Worm (Caenorhabditis elegans) whole organism, L2 larva: Measurements from ENCODE around the gene F44F4.3.

Source experiments
- C34F6.9 ChIP-seq: fragments of 150-350 bp; optimal IDR thresholded peaks from 2 replicates; lab custom pipeline; 2014; ENCODE audit warnings: missing biosample characterization, missing genetic modification characterization
- F13H6.1 ChIP-seq: sonication (generic microtip); optimal IDR thresholded peaks from 2 replicates; lab custom pipeline; 2016; ENCODE audit warnings: missing genetic modification characterization, missing compliant biosample characterization
- R02D3.7 ChIP-seq: fragments of 150-350 bp; optimal IDR thresholded peaks from 2 replicates; lab custom pipeline; 2014; ENCODE audit warnings: missing biosample characterization, missing genetic modification characterization
- Y55F3AM.14 ChIP-seq: fragments of 200-800 bp; sonication (Bioruptor generic); optimal IDR thresholded peaks from 2 replicates; lab custom pipeline; 2018; ENCODE audit warnings: mild to moderate bottlenecking, missing genetic modification characterization, missing compliant biosample characterization
- ZK546.5 ChIP-seq: sonication (generic microtip); optimal IDR thresholded peaks from 2 replicates; lab custom pipeline; 2017; ENCODE audit warnings: missing biosample characterization, missing genetic modification characterization
- alr-1 ChIP-seq: fragments of 150-350 bp; optimal IDR thresholded peaks from 2 replicates; lab custom pipeline; 2014; ENCODE audit warnings: missing biosample characterization, missing genetic modification characterization
- aly-2 ChIP-seq: fragments of 150-350 bp; optimal IDR thresholded peaks from 2 replicates; lab custom pipeline; 2014; ENCODE audit warnings: missing biosample characterization, missing genetic modification characterization
- blmp-1 ChIP-seq: sonication (generic microtip); optimal IDR thresholded peaks from 2 replicates; lab custom pipeline; 2017; ENCODE audit warnings: missing genetic modification characterization, mild to moderate bottlenecking, missing compliant biosample characterization, antibody characterized with exemption, moderate library complexity; ENCODE audit not compliant: insufficient read depth
- ceh-16 ChIP-seq: fragments of 150-350 bp; optimal IDR thresholded peaks from 2 replicates; lab custom pipeline; 2014; ENCODE audit warnings: missing biosample characterization, missing genetic modification characterization
- ceh-82 ChIP-seq: fragments of 150-350 bp; optimal IDR thresholded peaks from 2 replicates; lab custom pipeline; 2014; ENCODE audit warnings: missing biosample characterization, missing genetic modification characterization
- crh-2 ChIP-seq: sonication (generic microtip); optimal IDR thresholded peaks from 2 replicates; lab custom pipeline; 2017; ENCODE audit warnings: missing biosample characterization, missing genetic modification characterization
- dmd-4 ChIP-seq: sonication (generic microtip); optimal IDR thresholded peaks from 2 replicates; lab custom pipeline; 2017; ENCODE audit warnings: missing biosample characterization, missing genetic modification characterization
- egl-27 ChIP-seq: sonication (generic microtip); optimal IDR thresholded peaks from 3 replicates; lab custom pipeline; 2017; ENCODE audit warnings: missing biosample characterization, missing genetic modification reagents, missing genetic modification characterization
- elt-1 ChIP-seq: fragments of 150-350 bp; optimal IDR thresholded peaks from 2 replicates; lab custom pipeline; 2014; ENCODE audit warnings: missing biosample characterization, missing genetic modification characterization
- fos-1 ChIP-seq: fragments of 150-350 bp; optimal IDR thresholded peaks from 2 replicates; lab custom pipeline; 2014; ENCODE audit warnings: missing biosample characterization, missing genetic modification characterization
- gmeb-1 ChIP-seq: fragments of 150-350 bp; optimal IDR thresholded peaks from 2 replicates; lab custom pipeline; 2014; ENCODE audit warnings: missing biosample characterization, missing genetic modification characterization
- lin-11 ChIP-seq: fragments of 150-350 bp; sonication (generic microtip); optimal IDR thresholded peaks from 2 replicates; lab custom pipeline; 2014; ENCODE audit warnings: missing biosample characterization, missing genetic modification characterization, inconsistent platforms, mixed read lengths
- lin-39 ChIP-seq: fragments of 150-350 bp; optimal IDR thresholded peaks from 2 replicates; lab custom pipeline; 2014; ENCODE audit warnings: missing biosample characterization, missing genetic modification reagents, missing genetic modification characterization
- lsy-2 ChIP-seq, 2 experiments: fragments of 150-350 bp in 1 of 2; sonication (generic microtip) in 1 of 2; optimal IDR thresholded peaks; 2 replicates each; lab custom pipeline; 2014 to 2017; ENCODE audit warnings: missing biosample characterization in 2 of 2, missing genetic modification characterization in 2 of 2
- mab-5 ChIP-seq: fragments of 150-350 bp; optimal IDR thresholded peaks from 2 replicates; lab custom pipeline; 2014; ENCODE audit warnings: missing biosample characterization, missing genetic modification characterization
- mbf-1 ChIP-seq: sonication (generic microtip); optimal IDR thresholded peaks from 2 replicates; lab custom pipeline; 2017; ENCODE audit warnings: missing biosample characterization, missing genetic modification characterization
- mdl-1 ChIP-seq, 2 experiments: fragments of 150-350 bp in 1 of 2; sonication (generic microtip) in 1 of 2; optimal IDR thresholded peaks; 2 replicates each; lab custom pipeline; 2017; ENCODE audit warnings: missing biosample characterization in 2 of 2, missing genetic modification characterization in 2 of 2
- nhr-10 ChIP-seq: sonication (generic microtip); optimal IDR thresholded peaks from 2 replicates; lab custom pipeline; 2017; ENCODE audit warnings: missing biosample characterization, missing genetic modification characterization
- nhr-11 ChIP-seq: fragments of 150-350 bp; optimal IDR thresholded peaks from 2 replicates; lab custom pipeline; 2014; ENCODE audit warnings: missing biosample characterization, missing genetic modification characterization
- nhr-129 ChIP-seq: fragments of 150-350 bp; optimal IDR thresholded peaks from 2 replicates; lab custom pipeline; 2014; ENCODE audit warnings: missing biosample characterization, missing genetic modification characterization
- nhr-21 ChIP-seq: fragments of 150-350 bp; optimal IDR thresholded peaks from 2 replicates; lab custom pipeline; 2014; ENCODE audit warnings: missing biosample characterization, missing genetic modification characterization
- nhr-23 ChIP-seq: fragments of 150-350 bp; optimal IDR thresholded peaks from 2 replicates; lab custom pipeline; 2014; ENCODE audit warnings: missing biosample characterization, missing genetic modification reagents, missing genetic modification characterization
- nhr-237 ChIP-seq: fragments of 150-350 bp; optimal IDR thresholded peaks from 2 replicates; lab custom pipeline; 2014; ENCODE audit warnings: missing biosample characterization, missing genetic modification characterization
- nhr-25 ChIP-seq: fragments of 150-350 bp; sonication (generic microtip); optimal IDR thresholded peaks from 3 replicates; lab custom pipeline; 2014; ENCODE audit warnings: missing biosample characterization, missing genetic modification characterization
- nhr-6 ChIP-seq: fragments of 150-350 bp; optimal IDR thresholded peaks from 2 replicates; lab custom pipeline; 2014; ENCODE audit warnings: missing biosample characterization, missing genetic modification characterization
- nhr-77 ChIP-seq: fragments of 150-350 bp; optimal IDR thresholded peaks from 2 replicates; lab custom pipeline; 2014; ENCODE audit warnings: missing biosample characterization, missing genetic modification characterization
- peb-1 ChIP-seq: fragments of 150-350 bp; optimal IDR thresholded peaks from 2 replicates; lab custom pipeline; 2014; ENCODE audit warnings: missing biosample characterization, missing genetic modification characterization
- sem-4 ChIP-seq: fragments of 150-350 bp; optimal IDR thresholded peaks from 2 replicates; lab custom pipeline; 2014; ENCODE audit warnings: missing biosample characterization, missing genetic modification reagents, missing genetic modification characterization
- skn-1 ChIP-seq: sonication (generic microtip); optimal IDR thresholded peaks from 2 replicates; lab custom pipeline; 2017; ENCODE audit warnings: missing biosample characterization, missing genetic modification characterization
- sma-3 ChIP-seq: sonication (generic microtip); optimal IDR thresholded peaks from 2 replicates; lab custom pipeline; 2016; ENCODE audit warnings: missing genetic modification reagents, missing genetic modification characterization, missing compliant biosample characterization
- sma-9 ChIP-seq, 2 experiments: fragments of 150-350 bp in 1 of 2; sonication (generic microtip) in 1 of 2; optimal IDR thresholded peaks; 2 replicates each; lab custom pipeline; 2014 to 2016; ENCODE audit warnings: missing genetic modification characterization in 2 of 2, mild to moderate bottlenecking in 1 of 2, missing biosample characterization in 1 of 2, missing compliant biosample characterization in 1 of 2, missing genetic modification reagents in 1 of 2, moderate library complexity in 1 of 2
- snpc-4 ChIP-seq: fragments of 150-350 bp; optimal IDR thresholded peaks from 2 replicates; lab custom pipeline; 2014; ENCODE audit warnings: missing biosample characterization, missing genetic modification characterization
- unc-39 ChIP-seq: fragments of 150-350 bp; optimal IDR thresholded peaks from 2 replicates; lab custom pipeline; 2014; ENCODE audit warnings: missing biosample characterization, missing genetic modification characterization
- unc-55 ChIP-seq: fragments of 150-350 bp; sonication (generic microtip); optimal IDR thresholded peaks from 3 replicates; lab custom pipeline; 2014; ENCODE audit warnings: missing biosample characterization, missing genetic modification reagents, missing genetic modification characterization
- unc-62 ChIP-seq: fragments of 150-350 bp; optimal IDR thresholded peaks from 2 replicates; lab custom pipeline; 2014; ENCODE audit warnings: missing biosample characterization, missing genetic modification reagents, missing genetic modification characterization
- zag-1 ChIP-seq: fragments of 150-350 bp; optimal IDR thresholded peaks from 2 replicates; lab custom pipeline; 2014; ENCODE audit warnings: missing biosample characterization, missing genetic modification characterization
- ztf-1 ChIP-seq: fragments of 200-800 bp; sonication (Bioruptor generic); conservative IDR thresholded peaks from 2 replicates; pipeline ENCODE4 v1.3.6; 2022; ENCODE audit warnings: missing genetic modification characterization, missing compliant biosample characterization
- ztf-4 ChIP-seq: fragments of 150-350 bp; optimal IDR thresholded peaks from 2 replicates; lab custom pipeline; 2014; ENCODE audit warnings: missing biosample characterization, missing genetic modification characterization

Gene F44F4.3

DNA sequence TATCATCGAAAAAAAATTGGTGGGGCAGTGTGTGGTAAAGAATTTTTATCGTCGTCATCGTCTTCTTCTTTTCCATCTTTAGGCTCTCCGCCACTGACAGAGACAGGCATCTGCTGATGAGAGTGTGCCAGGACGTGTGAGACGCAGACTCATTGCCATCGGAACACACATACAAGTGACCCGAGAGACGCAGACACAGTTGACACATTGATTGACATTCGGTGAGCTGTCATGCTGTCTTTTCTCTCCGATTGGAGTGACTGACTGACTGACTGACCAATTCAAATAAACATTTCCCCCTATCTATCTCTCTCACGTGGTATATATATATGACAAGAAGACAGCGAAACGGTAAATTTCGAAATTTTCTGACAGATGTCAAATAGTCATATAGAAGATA, 34.6 kb downstream of the F44F4.3 start (continued):
- TF ChIP-seq dmd-4 (tag; lab: Kevin White, UChicago) = no peak
- peak; percentile 22 to 78 for TF ChIP-seq lsy-2 (tag; optimal IDR thresholded peaks at IDR 0.05; lab: Kevin White, UChicago)
- TF ChIP-seq fos-1 (tag; lab: Kevin White, UChicago) = peak; percentile 72

DNA sequence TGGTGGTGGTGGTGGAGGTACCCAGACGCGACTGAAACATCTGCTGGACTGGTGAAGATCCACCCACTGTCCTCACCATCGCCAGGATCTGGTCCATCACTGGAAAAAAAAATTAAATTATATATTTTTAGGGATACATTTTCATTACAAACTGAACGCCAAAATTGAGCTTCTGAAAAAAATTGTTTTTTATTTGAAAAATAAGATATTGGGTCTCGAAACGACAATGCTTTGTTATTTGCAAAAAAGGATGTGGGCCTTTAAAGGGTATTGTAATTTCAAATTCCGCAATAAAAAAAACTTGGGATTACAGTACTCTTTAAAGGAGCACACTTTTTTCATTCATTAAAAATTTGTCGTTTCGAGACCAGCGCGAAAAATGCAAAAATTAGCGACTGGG, 35.8 kb downstream of the F44F4.3 start, which contains the start of gene M106.2:
Gene M106.2, minus strand, starts transcription at position 101 of the 400 bp plus-strand sequence.
- TF ChIP-seq lin-11 (tag; lab: Kevin White, UChicago) = no peak
- TF ChIP-seq lin-39 (tag; lab: Kevin White, UChicago) = no peak
- no peak for TF ChIP-seq nhr-6 (tag; lab: Kevin White, UChicago)
- TF ChIP-seq ceh-16 (tag; lab: Kevin White, UChicago) = no peak
- TF ChIP-seq nhr-11 (tag; lab: Kevin White, UChicago) = no peak
- no peak for TF ChIP-seq alr-1 (tag; lab: Kevin White, UChicago)
- no peak for TF ChIP-seq fos-1 (tag; lab: Kevin White, UChicago)
- TF ChIP-seq sma-3 (GFP tag; lab: Kevin White, UChicago) = no peak
- no peak for TF ChIP-seq egl-27 (tag; lab: Kevin White, UChicago)
- no peak for TF ChIP-seq C34F6.9 (tag; lab: Kevin White, UChicago)
- TF ChIP-seq lsy-2 (tag; optimal IDR thresholded peaks at IDR 0.05; lab: Kevin White, UChicago) = no peak
- no peak for TF ChIP-seq snpc-4 (tag; lab: Kevin White, UChicago)
- TF ChIP-seq nhr-25 (tag; lab: Kevin White, UChicago) = no peak
- no peak for TF ChIP-seq peb-1
- no peak for TF ChIP-seq aly-2 (tag; lab: Kevin White, UChicago)
- TF ChIP-seq, all 48 proteins: peak for 0

DNA sequence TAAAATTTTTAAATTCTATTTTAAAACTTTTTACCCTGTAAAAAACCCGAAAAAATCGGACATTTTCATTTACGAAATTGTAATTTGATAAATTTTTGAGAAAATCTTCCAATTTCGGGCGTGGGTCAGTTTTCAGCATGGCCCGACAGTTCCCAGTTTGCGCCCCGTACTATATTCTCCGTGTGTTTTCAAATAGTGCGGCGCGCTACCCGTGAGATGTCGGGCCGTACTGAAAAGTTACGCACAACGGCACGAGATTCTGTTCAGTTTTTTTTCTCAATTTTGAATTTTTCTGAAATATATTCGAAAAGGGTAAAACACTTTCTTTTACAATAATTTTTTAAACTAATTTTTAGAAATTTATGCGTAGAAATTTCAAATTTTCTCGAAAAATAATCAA, 38.7 kb downstream of the F44F4.3 start:
- TF ChIP-seq aly-2 (tag; lab: Kevin White, UChicago) (no peak), C34F6.9 (tag; lab: Kevin White, UChicago) (no peak), mab-5 (tag; lab: Kevin White, UChicago) (no peak), sem-4 (no peak), ztf-1 (GFP tag; lab: Robert Waterston, UW) (no peak)

DNA sequence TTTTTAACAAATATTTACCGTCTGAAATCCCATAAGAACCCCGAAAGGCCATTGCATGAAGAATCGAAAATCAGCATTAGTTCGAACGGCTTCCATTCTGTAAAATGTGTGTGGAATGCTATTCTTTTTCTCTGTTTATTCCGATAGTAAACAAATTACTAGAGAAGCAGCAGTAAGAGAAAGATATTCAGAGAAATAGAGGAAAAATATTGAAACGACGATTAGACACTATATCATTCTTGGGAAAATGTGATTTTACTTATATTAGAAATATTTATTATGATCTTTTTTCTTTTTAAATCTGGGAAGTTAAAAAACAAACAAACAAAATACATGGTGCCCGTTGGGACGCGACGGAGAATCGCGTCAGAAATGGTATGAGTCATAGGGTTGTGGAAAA, 42.2 kb downstream of the F44F4.3 start, which contains the start of gene M106.8:
Gene M106.8, minus strand, starts transcription at position 101 of the 400 bp plus-strand sequence.
- TF ChIP-seq crh-2 (tag; lab: Kevin White, UChicago) (no peak), blmp-1 (tag; lab: Kevin White, UChicago) (no peak), peb-1 (no peak), nhr-23 (tag; lab: Kevin White, UChicago) (no peak), ceh-82 (tag; lab: Kevin White, UChicago) (no peak), nhr-129 (tag; lab: Kevin White, UChicago) (no peak), nhr-21 (tag; lab: Kevin White, UChicago) (no peak), ztf-4 (tag; lab: Kevin White, UChicago) (no peak), Y55F3AM.14 (GFP tag; lab: Kevin White, UChicago) (no peak), mbf-1 (tag; lab: Kevin White, UChicago) (no peak), mab-5 (tag; lab: Kevin White, UChicago) (no peak), nhr-237 (no peak), unc-55 (GFP tag; lab: Kevin White, UChicago) (no peak), C34F6.9 (tag; lab: Kevin White, UChicago) (no peak), ztf-1 (GFP tag; lab: Robert Waterston, UW) (no peak), nhr-10 (tag; lab: Kevin White, UChicago) (no peak), lsy-2 (tag; optimal IDR thresholded peaks at IDR 0.05; lab: Kevin White, UChicago) (no peak), unc-39 (tag; lab: Kevin White, UChicago) (no peak)
- TF ChIP-seq, all 48 proteins: peak for 0

DNA sequence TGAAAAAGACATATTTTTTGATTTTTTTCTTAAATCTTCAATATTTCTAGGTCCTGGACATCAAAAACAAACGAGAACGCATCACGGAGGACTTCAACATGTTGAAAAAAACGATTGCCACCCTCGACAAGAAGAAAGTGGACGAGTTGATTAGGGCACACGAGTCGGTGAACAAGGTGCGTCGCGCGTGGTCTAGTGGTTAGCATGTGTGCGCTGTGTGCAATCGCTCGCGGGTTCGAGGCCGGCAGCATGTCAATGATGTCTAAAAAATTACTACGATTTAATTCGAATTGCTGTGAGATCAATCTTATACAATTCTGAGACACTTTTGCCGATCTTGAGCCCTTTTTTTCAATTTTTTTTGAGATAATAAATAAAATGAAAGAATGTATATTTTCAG, 45.7 kb downstream of the F44F4.3 start:
- TF ChIP-seq mdl-1 (tag; optimal IDR thresholded peaks at IDR 0.05; lab: Kevin White, UChicago) (peak; percentile 12 to 40), unc-55 (GFP tag; lab: Kevin White, UChicago) (peak; percentile 47), fos-1 (tag; lab: Kevin White, UChicago) (peak; percentile 59), nhr-77 (tag; lab: Kevin White, UChicago) (no peak), Y55F3AM.14 (GFP tag; lab: Kevin White, UChicago) (peak; percentile 74), crh-2 (tag; lab: Kevin White, UChicago) (peak; percentile 81), gmeb-1 (tag; lab: Kevin White, UChicago) (peak; percentile 79), F13H6.1 (tag; lab: Kevin White, UChicago) (peak; percentile 80), nhr-10 (tag; lab: Kevin White, UChicago) (no peak), nhr-21 (tag; lab: Kevin White, UChicago) (peak; percentile 87), sma-9 (GFP tag; optimal IDR thresholded peaks at IDR 0.05; lab: Kevin White, UChicago) (peak; percentile 81), sma-9 (tag; optimal IDR thresholded peaks at IDR 0.05; lab: Kevin White, UChicago) (no peak), nhr-129 (tag; lab: Kevin White, UChicago) (peak; percentile 91), nhr-25 (tag; lab: Kevin White, UChicago) (peak; percentile 59), elt-1 (tag; lab: Kevin White, UChicago) (no peak), sma-3 (GFP tag; lab: Kevin White, UChicago) (peak; percentile 78), skn-1 (tag; lab: Kevin White, UChicago) (no peak), ZK546.5 (no peak), snpc-4 (tag; lab: Kevin White, UChicago) (peak; percentile 75), unc-62 (GFP tag; lab: Kevin White, UChicago) (no peak), zag-1 (peak; percentile 45), sem-4 (peak; percentile 41), R02D3.7 (tag; lab: Kevin White, UChicago) (peak; percentile 24), blmp-1 (tag; lab: Kevin White, UChicago) (peak; percentile 28)
